Fruit fly (Drosophila melanogaster) whole organism, embryonic: ENCODE results near the gene CG3119.

ENCODE experiments used
- Antp ChIP-seq: fragments of 200-800 bp; sonication (Bioruptor generic); optimal IDR thresholded peaks from 3 replicates; lab custom pipeline; 2016; ENCODE audit warnings: missing biosample characterization, missing genetic modification characterization
- CG11456 ChIP-seq: fragments of 200-800 bp; sonication (Bioruptor generic); IDR thresholded peaks from 3 replicates; pipeline ENCODE4 v1.3.6; 2022; ENCODE audit warnings: missing biosample characterization, missing genetic modification characterization
- CG12071 ChIP-seq: fragments of 200-800 bp; sonication (Bioruptor generic); optimal IDR thresholded peaks from 3 replicates; lab custom pipeline; 2018; ENCODE audit warnings: missing biosample characterization, mild to moderate bottlenecking, missing genetic modification characterization
- CG12299 ChIP-seq: fragments of 200-800 bp; sonication (Bioruptor generic); optimal IDR thresholded peaks from 2 replicates; lab custom pipeline; 2018; ENCODE audit warnings: missing biosample characterization, mild to moderate bottlenecking, missing genetic modification characterization
- CG13894 ChIP-seq: fragments of 200-800 bp; sonication (Bioruptor generic); optimal IDR thresholded peaks from 3 replicates; lab custom pipeline; 2018; ENCODE audit warnings: missing biosample characterization, mild to moderate bottlenecking, missing genetic modification characterization, moderate library complexity
- CG15601 ChIP-seq: fragments of 200-800 bp; sonication (Bioruptor generic); optimal IDR thresholded peaks from 3 replicates; lab custom pipeline; 2019; ENCODE audit warnings: missing biosample characterization, mild to moderate bottlenecking, missing genetic modification characterization, moderate library complexity
- CG16813 ChIP-seq: fragments of 200-800 bp; sonication (Bioruptor generic); IDR thresholded peaks from 3 replicates; pipeline ENCODE4 v1.3.6; 2022; ENCODE audit warnings: missing biosample characterization, missing genetic modification characterization; ENCODE audit not compliant: partially characterized antibody
- CG16815 ChIP-seq: fragments of 200-800 bp; sonication (Bioruptor generic); optimal IDR thresholded peaks from 3 replicates; lab custom pipeline; 2017; ENCODE audit warnings: missing biosample characterization, mild to moderate bottlenecking, missing genetic modification characterization
- CG17568 ChIP-seq: fragments of 200-800 bp; sonication (Bioruptor generic); optimal IDR thresholded peaks from 2 replicates; lab custom pipeline; 2018; ENCODE audit warnings: missing biosample characterization, mild to moderate bottlenecking, missing genetic modification characterization, moderate library complexity
- CG1832 ChIP-seq: fragments of 200-800 bp; sonication (Bioruptor generic); optimal IDR thresholded peaks from 2 replicates; lab custom pipeline; 2017; ENCODE audit warnings: missing biosample characterization, mild to moderate bottlenecking, missing genetic modification characterization, inconsistent platforms
- CG2199 ChIP-seq: fragments of 200-800 bp; sonication (Bioruptor generic); IDR thresholded peaks from 3 replicates; pipeline ENCODE4 v1.3.6; 2022; ENCODE audit warnings: missing biosample characterization, missing genetic modification characterization
- CG2712 ChIP-seq: fragments of 200-800 bp; optimal IDR thresholded peaks from 3 replicates; lab custom pipeline; 2019; ENCODE audit warnings: missing biosample characterization, mild to moderate bottlenecking, missing genetic modification characterization, moderate library complexity
- CG30020 ChIP-seq: fragments of 200-800 bp; optimal IDR thresholded peaks from 2 replicates; lab custom pipeline; 2019; ENCODE audit warnings: missing biosample characterization, mild to moderate bottlenecking, missing genetic modification characterization, moderate library complexity
- CG32772 ChIP-seq: fragments of 200-800 bp; sonication (Bioruptor generic); IDR thresholded peaks from 2 replicates; pipeline ENCODE4 v1.3.6; 2022; ENCODE audit warnings: missing biosample characterization, missing genetic modification characterization
- CG5245 ChIP-seq: fragments of 200-800 bp; sonication (Bioruptor generic); optimal IDR thresholded peaks from 3 replicates; lab custom pipeline; 2016; ENCODE audit warnings: missing biosample characterization, missing genetic modification characterization
- CG6689 ChIP-seq: fragments of 200-800 bp; sonication (Bioruptor generic); IDR thresholded peaks from 2 replicates; pipeline ENCODE4 v1.3.6; 2022; ENCODE audit warnings: missing biosample characterization, missing genetic modification characterization
- CG6791 ChIP-seq: fragments of 200-800 bp; sonication (Bioruptor generic); IDR thresholded peaks from 3 replicates; pipeline ENCODE4 v1.3.6; 2022; ENCODE audit warnings: missing biosample characterization, missing genetic modification characterization; ENCODE audit not compliant: partially characterized antibody
- CG9609 ChIP-seq: fragments of 200-800 bp; sonication (Bioruptor generic); optimal IDR thresholded peaks from 3 replicates; lab custom pipeline; 2016; ENCODE audit warnings: missing biosample characterization, missing genetic modification characterization
- CHES-1-like ChIP-seq: fragments of 200-800 bp; sonication (Bioruptor generic); optimal IDR thresholded peaks from 2 replicates; lab custom pipeline; 2016; ENCODE audit warnings: missing biosample characterization, missing genetic modification characterization
- Camta ChIP-seq: fragments of 200-800 bp; sonication (Bioruptor generic); optimal IDR thresholded peaks from 2 replicates; lab custom pipeline; 2016; ENCODE audit warnings: missing biosample characterization, missing genetic modification characterization
- Ets65A ChIP-seq: fragments of 200-800 bp; sonication (Bioruptor generic); peaks from one replicate; lab custom pipeline; 2016; ENCODE audit warnings: missing biosample characterization, missing genetic modification characterization
- H2.0 ChIP-seq: fragments of 200-800 bp; sonication (Bioruptor generic); IDR thresholded peaks from 2 replicates; pipeline ENCODE4 v1.3.6; 2022; ENCODE audit warnings: missing biosample characterization, missing genetic modification characterization
- HLH3B ChIP-seq: fragments of 200-800 bp; sonication (Bioruptor generic); IDR thresholded peaks from 2 replicates; pipeline ENCODE4 v1.3.6; 2022; ENCODE audit warnings: missing biosample characterization, missing genetic modification characterization
- Hey ChIP-seq: fragments of 200-800 bp; sonication (Bioruptor generic); optimal IDR thresholded peaks from 3 replicates; lab custom pipeline; 2018; ENCODE audit warnings: missing biosample characterization, mild to moderate bottlenecking, missing genetic modification characterization
- Hr51 ChIP-seq, 2 experiments: fragments of 200-800 bp; sonication (Bioruptor generic); optimal IDR thresholded peaks; 2 replicates in 1 of 2; 3 replicates in 1 of 2; lab custom pipeline; 2016 to 2018; ENCODE audit warnings: missing biosample characterization in 2 of 2, missing genetic modification characterization in 2 of 2, mild to moderate bottlenecking in 1 of 2, moderate library complexity in 1 of 2
- MTF-1 ChIP-seq: fragments of 200-800 bp; sonication (Bioruptor generic); optimal IDR thresholded peaks from 2 replicates; lab custom pipeline; 2018; ENCODE audit warnings: missing biosample characterization, mild to moderate bottlenecking, missing genetic modification characterization, borderline replicate concordance
- Nf-YC ChIP-seq: fragments of 200-800 bp; optimal IDR thresholded peaks from 3 replicates; lab custom pipeline; 2019; ENCODE audit warnings: missing biosample characterization, mild to moderate bottlenecking, missing genetic modification characterization, moderate library complexity
- NfI ChIP-seq: fragments of 200-800 bp; sonication (Bioruptor generic); optimal IDR thresholded peaks from 3 replicates; lab custom pipeline; 2018; ENCODE audit warnings: missing biosample characterization, mild to moderate bottlenecking, missing genetic modification characterization, moderate library complexity
- Sox102F ChIP-seq: fragments of 200-800 bp; sonication (Bioruptor generic); optimal IDR thresholded peaks from 2 replicates; lab custom pipeline; 2018; ENCODE audit warnings: missing biosample characterization, mild to moderate bottlenecking, missing genetic modification characterization, moderate library complexity
- Stat92E ChIP-seq, 3 experiments: fragments of >200 bp in 2 of 3; fragments of 200-800 bp in 1 of 3; sonication (Bioruptor generic) in 1 of 3; optimal IDR thresholded peaks; 2 replicates each; lab custom pipeline; 2017 to 2019; ENCODE audit warnings: missing biosample characterization in 3 of 3, missing genetic modification characterization in 3 of 3, mild to moderate bottlenecking in 1 of 3, moderate library complexity in 1 of 3
- bab2 ChIP-seq: fragments of 200-800 bp; sonication (Bioruptor generic); optimal IDR thresholded peaks from 2 replicates; lab custom pipeline; 2016; ENCODE audit warnings: missing biosample characterization, missing genetic modification characterization
- btn ChIP-seq: fragments of 200-800 bp; sonication (Bioruptor generic); optimal IDR thresholded peaks from 2 replicates; lab custom pipeline; 2016; ENCODE audit warnings: missing biosample characterization, missing genetic modification characterization
- cato ChIP-seq: fragments of 200-800 bp; sonication (Bioruptor generic); optimal IDR thresholded peaks from 2 replicates; lab custom pipeline; 2016; ENCODE audit warnings: missing biosample characterization, missing genetic modification characterization, borderline replicate concordance
- caup ChIP-seq: fragments of 200-800 bp; sonication (Bioruptor generic); optimal IDR thresholded peaks from 3 replicates; lab custom pipeline; 2017; ENCODE audit warnings: missing biosample characterization, mild to moderate bottlenecking, missing genetic modification characterization, moderate library complexity; ENCODE audit not compliant: severe bottlenecking
- chinmo ChIP-seq: fragments of 200-800 bp; sonication (Bioruptor generic); IDR thresholded peaks from 4 replicates; pipeline ENCODE4 v1.3.6; 2022; ENCODE audit warnings: missing biosample characterization, missing genetic modification characterization; ENCODE audit not compliant: partially characterized antibody
- da ChIP-seq: fragments of 200-800 bp; sonication (Bioruptor generic); optimal IDR thresholded peaks from 2 replicates; lab custom pipeline; 2016; ENCODE audit warnings: missing biosample characterization, missing genetic modification characterization
- ems ChIP-seq: fragments of 200-800 bp; sonication (Bioruptor generic); optimal IDR thresholded peaks from 3 replicates; lab custom pipeline; 2016; ENCODE audit warnings: missing biosample characterization, missing genetic modification characterization
- fd102C ChIP-seq: fragments of 200-800 bp; sonication (Bioruptor generic); optimal IDR thresholded peaks from 2 replicates; lab custom pipeline; 2018; ENCODE audit warnings: missing biosample characterization, mild to moderate bottlenecking, missing genetic modification characterization, moderate library complexity
- fru ChIP-seq: fragments of >200 bp; optimal IDR thresholded peaks from 2 replicates; lab custom pipeline; 2017
- her ChIP-seq: fragments of 200-800 bp; sonication (Bioruptor generic); optimal IDR thresholded peaks from 2 replicates; lab custom pipeline; 2016; ENCODE audit warnings: missing biosample characterization, missing genetic modification characterization
- jigr1 ChIP-seq: fragments of 200-800 bp; sonication (Bioruptor generic); IDR thresholded peaks from 3 replicates; pipeline ENCODE4 v1.3.6; 2022; ENCODE audit warnings: missing biosample characterization, missing genetic modification characterization
- knrl ChIP-seq: fragments of 200-800 bp; sonication (Bioruptor generic); IDR thresholded peaks from 3 replicates; pipeline ENCODE4 v1.3.6; 2022; ENCODE audit warnings: missing biosample characterization, missing genetic modification characterization; ENCODE audit not compliant: partially characterized antibody
- lola ChIP-seq, 3 experiments: fragments of >200 bp in 2 of 3; fragments of 200-800 bp in 1 of 3; sonication (Bioruptor generic) in 1 of 3; optimal IDR thresholded peaks; 2 replicates each; lab custom pipeline; 2017 to 2019; ENCODE audit warnings: missing biosample characterization in 3 of 3, missing genetic modification characterization in 3 of 3, mild to moderate bottlenecking in 1 of 3, moderate library complexity in 1 of 3
- maf-S ChIP-seq: fragments of 200-800 bp; sonication (Bioruptor generic); optimal IDR thresholded peaks from 2 replicates; lab custom pipeline; 2016; ENCODE audit warnings: missing biosample characterization, missing genetic modification characterization
- pzg ChIP-seq: fragments of 200-800 bp; sonication (Bioruptor generic); optimal IDR thresholded peaks from 3 replicates; lab custom pipeline; 2018; ENCODE audit warnings: missing biosample characterization, mild to moderate bottlenecking, missing genetic modification characterization, moderate library complexity
- sens ChIP-seq: fragments of 200-800 bp; sonication (Bioruptor generic); peaks from one replicate; lab custom pipeline; 2016; ENCODE audit warnings: missing biosample characterization, missing genetic modification characterization
- sisA ChIP-seq: fragments of 200-800 bp; sonication (Bioruptor generic); IDR thresholded peaks from 2 replicates; pipeline ENCODE4 v1.3.6; 2022; ENCODE audit warnings: missing biosample characterization, missing genetic modification characterization
- slou ChIP-seq: fragments of 200-800 bp; sonication (Bioruptor generic); optimal IDR thresholded peaks from 3 replicates; lab custom pipeline; 2016; ENCODE audit warnings: missing biosample characterization, missing genetic modification characterization
- sug ChIP-seq: fragments of 200-800 bp; optimal IDR thresholded peaks from 2 replicates; lab custom pipeline; 2019; ENCODE audit warnings: missing biosample characterization, mild to moderate bottlenecking, missing genetic modification characterization, moderate library complexity

Gene CG3119

DNA sequence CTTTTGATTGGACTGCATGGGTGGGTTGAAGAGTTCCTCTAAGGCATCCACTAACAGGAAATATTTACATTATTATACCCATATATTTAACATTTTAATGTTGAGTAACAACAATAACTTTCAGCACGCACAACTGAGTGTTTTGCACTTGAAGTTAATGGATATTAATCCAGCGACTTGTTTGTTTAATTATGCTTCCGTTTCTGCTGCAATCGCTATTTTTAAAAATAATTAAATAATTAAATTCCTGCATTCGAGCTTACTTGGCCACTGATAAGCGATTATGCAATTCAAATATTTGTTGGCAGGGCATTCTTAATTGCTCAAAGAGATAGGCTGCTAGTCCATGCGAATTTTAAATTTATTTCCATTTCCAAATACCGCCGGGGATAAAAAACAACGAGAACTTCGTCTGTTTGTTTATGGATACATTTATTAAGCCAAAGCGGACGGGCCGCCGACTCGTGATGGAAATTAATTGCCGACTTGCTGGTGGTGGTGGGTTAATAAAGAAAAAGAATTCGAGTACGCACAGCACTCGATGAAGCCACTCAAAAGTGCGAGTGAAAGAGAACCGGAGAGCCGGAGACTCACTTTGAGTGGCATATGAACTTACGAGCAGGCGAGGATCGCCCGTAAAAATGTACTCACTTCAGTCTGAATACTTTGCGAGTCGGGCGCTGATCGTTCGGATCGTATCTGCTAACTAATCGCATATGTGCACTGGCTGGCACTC is 24.4 kb upstream of the CG3119 start (continued):
- TF ChIP-seq Hr51 (GFP tag; optimal IDR thresholded peaks at IDR 0.05; lab: Kevin White, UChicago), result peak in 1 of 2 experiments; percentile 17
- no peak for TF ChIP-seq CG11456 (GFP tag; lab: Robert Waterston, UW)
- peak; percentile 25 for TF ChIP-seq CG13894 (tag; lab: Kevin White, UChicago)
- no peak for TF ChIP-seq da (GFP tag; lab: Kevin White, UChicago)
- TF ChIP-seq CG12299 (tag; lab: Kevin White, UChicago), result no peak
- peak; percentile 22 for TF ChIP-seq CG17568 (GFP tag; lab: Kevin White, UChicago)
- TF ChIP-seq fd102C (GFP tag; lab: Kevin White, UChicago), result no peak
- TF ChIP-seq CG16815, result no peak
- no peak for TF ChIP-seq Sox102F (GFP tag; lab: Kevin White, UChicago)
- no peak for TF ChIP-seq maf-S (GFP tag; lab: Kevin White, UChicago)
- TF ChIP-seq MTF-1 (GFP tag; lab: Kevin White, UChicago), result peak; percentile 7
- TF ChIP-seq CG5245 (GFP tag; lab: Kevin White, UChicago), result no peak
- peak; percentile 68; the same call in 2 of the 3 replicates for TF ChIP-seq CG6791 (GFP tag; lab: Robert Waterston, UW)
- TF ChIP-seq NfI (GFP tag; lab: Kevin White, UChicago), result peak; percentile 1
- peak; percentile 31 for TF ChIP-seq sug
- no peak for TF ChIP-seq Antp (GFP tag; lab: Kevin White, UChicago)
- TF ChIP-seq lola (GFP tag; optimal IDR thresholded peaks at IDR 0.05; lab: Kevin White, UChicago), result peak in 1 of 3 experiments; percentile 1
- peak; percentile 15 for TF ChIP-seq Nf-YC (tag; lab: Kevin White, UChicago)
- TF ChIP-seq knrl (GFP tag; lab: Robert Waterston, UW), result no peak
- no peak for TF ChIP-seq CG6689
- TF ChIP-seq CHES-1-like (GFP tag; lab: Kevin White, UChicago), result no peak
- no peak for TF ChIP-seq fru (lab: Kevin White, UChicago)
- peak; percentile 28 for TF ChIP-seq CG2712 (tag; lab: Kevin White, UChicago)
- TF ChIP-seq CG2199, result 0 out of 3 replicates have a peak, but pooled peaks have one; percentile 14
- no peak for TF ChIP-seq cato (GFP tag; lab: Kevin White, UChicago)
- TF ChIP-seq sens (GFP tag; lab: Kevin White, UChicago), result peak; percentile 47
- TF ChIP-seq sisA (GFP tag; lab: Robert Waterston, UW), result no peak
- no peak for TF ChIP-seq bab2 (GFP tag; lab: Kevin White, UChicago)
- TF ChIP-seq jigr1, result no peak
- TF ChIP-seq CG16813 (GFP tag; lab: Robert Waterston, UW), result peak; percentile 43; the same call in 1 of the 3 replicates
- peak; percentile 8 for TF ChIP-seq Camta (GFP tag; lab: Kevin White, UChicago)
- TF ChIP-seq pzg (GFP tag; lab: Kevin White, UChicago), result no peak
- TF ChIP-seq Ets65A (GFP tag; lab: Kevin White, UChicago), result no peak
- no peak for TF ChIP-seq her (GFP tag; lab: Kevin White, UChicago)
- TF ChIP-seq CG12071, result peak; percentile 25
- TF ChIP-seq CG15601 (tag; lab: Kevin White, UChicago), result no peak
- TF ChIP-seq Stat92E (GFP tag; optimal IDR thresholded peaks at IDR 0.05; lab: Kevin White, UChicago), result peak in 1 of 3 experiments; percentile 47
- TF ChIP-seq CG9609 (GFP tag; lab: Kevin White, UChicago), result no peak
- TF ChIP-seq CG32772 (GFP tag; lab: Robert Waterston, UW), result no peak
- TF ChIP-seq Hey (tag; lab: Kevin White, UChicago), result no peak
- TF ChIP-seq btn (GFP tag; lab: Kevin White, UChicago), result no peak
- TF ChIP-seq CG30020 (tag; lab: Kevin White, UChicago), result no peak
- TF ChIP-seq ems (GFP tag; lab: Kevin White, UChicago), result peak; percentile 26
- TF ChIP-seq slou (GFP tag; lab: Kevin White, UChicago), result no peak
- peak; percentile 42 for TF ChIP-seq caup (GFP tag; lab: Kevin White, UChicago)
- TF ChIP-seq H2.0 (GFP tag; lab: Robert Waterston, UW), result no peak
- peak; percentile 98 for TF ChIP-seq chinmo (GFP tag; lab: Robert Waterston, UW)
- TF ChIP-seq CG1832 (GFP tag; lab: Kevin White, UChicago), result no peak
- TF ChIP-seq HLH3B (GFP tag; lab: Robert Waterston, UW), result 0 out of 2 replicates have a peak, but pooled peaks have one; percentile 6
